Fruit fly (Drosophila melanogaster): ENCODE data around the gene AnxB9.

Gene AnxB9

dm6 chr3R:21111964-21112740 lies 47.1 kb downstream of the AnxB9 start:
- TF ChIP-seq EcR (GFP tag; optimal IDR thresholded peaks at IDR 0.05) (no peak), usp (GFP tag; optimal IDR thresholded peaks at IDR 0.05) (no peak), pan (optimal IDR thresholded peaks at IDR 0.05) (no peak), Dll (optimal IDR thresholded peaks at IDR 0.05) (no peak), psq (optimal IDR thresholded peaks at IDR 0.05) (no peak), CG8478 (optimal IDR thresholded peaks at IDR 0.05) (no peak)

- no peak for TF ChIP-seq pan (optimal IDR thresholded peaks at IDR 0.05)
- TF ChIP-seq Dll (optimal IDR thresholded peaks at IDR 0.05), result no peak
- no peak for TF ChIP-seq psq (optimal IDR thresholded peaks at IDR 0.05)
- no peak for TF ChIP-seq CG8478 (optimal IDR thresholded peaks at IDR 0.05)
- no peak for TF ChIP-seq usp (GFP tag; optimal IDR thresholded peaks at IDR 0.05)
- no peak for TF ChIP-seq EcR (GFP tag; optimal IDR thresholded peaks at IDR 0.05)
These were observed 47.9 kb downstream of the AnxB9 start for dm6 chr3R:21112742-21113465.

DNA sequence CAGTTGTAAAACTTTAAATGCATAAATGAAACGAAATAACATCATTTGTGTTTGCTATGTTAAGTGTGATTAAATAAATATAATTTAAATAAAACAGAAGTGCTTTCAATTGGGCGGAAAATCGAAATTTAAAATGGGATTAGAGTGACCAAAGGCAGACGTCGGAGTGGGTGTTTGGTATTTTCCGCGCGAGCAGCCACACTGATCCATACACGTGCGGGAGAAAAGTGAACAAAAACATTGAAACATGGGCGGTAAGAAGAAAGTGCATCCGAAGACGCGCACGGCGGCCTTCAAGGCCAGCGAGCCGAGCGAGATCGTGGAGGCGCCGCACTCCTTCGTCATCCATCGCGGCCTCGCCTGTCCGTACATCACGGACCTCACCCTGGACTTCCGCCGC lies 51.0 kb downstream of the AnxB9 start, which contains the start of gene ppan:
Gene ppan, plus strand, starts transcription at position 198 of the 400 bp plus-strand sequence.
- TF ChIP-seq usp (GFP tag; optimal IDR thresholded peaks at IDR 0.05) (no peak), CG8478 (optimal IDR thresholded peaks at IDR 0.05) (no peak), psq (optimal IDR thresholded peaks at IDR 0.05) (no peak), EcR (GFP tag; optimal IDR thresholded peaks at IDR 0.05) (no peak), Dll (optimal IDR thresholded peaks at IDR 0.05) (no peak), pan (optimal IDR thresholded peaks at IDR 0.05) (no peak)

dm6 chr3R:21118784-21119183 lies 53.7 kb downstream of the AnxB9 start, which contains the start of gene Bdbt:
TSS of gene Bdbt (minus strand) at chr3R:21118856.
- no peak for TF ChIP-seq psq (optimal IDR thresholded peaks at IDR 0.05)
- TF ChIP-seq Dll (optimal IDR thresholded peaks at IDR 0.05), result no peak
- no peak for TF ChIP-seq usp (GFP tag; optimal IDR thresholded peaks at IDR 0.05)
- no peak for TF ChIP-seq CG8478 (optimal IDR thresholded peaks at IDR 0.05)
- no peak for TF ChIP-seq pan (optimal IDR thresholded peaks at IDR 0.05)
- no peak for TF ChIP-seq EcR (GFP tag; optimal IDR thresholded peaks at IDR 0.05)

Data from whole organism.